Fruit fly (Drosophila melanogaster) whole organism, embryonic: ENCODE results near the gene flr.
A peak's percentile ranks its signal among the peaks of the same experiment; 100 is the strongest.

ENCODE experiments used
- B-H2 ChIP-seq: fragments of 200-800 bp; sonication (Bioruptor generic); optimal IDR thresholded peaks from 2 replicates; lab custom pipeline; 2018; ENCODE audit warnings: missing biosample characterization, mild to moderate bottlenecking, missing genetic modification characterization
- BtbVII ChIP-seq: fragments of 200-800 bp; sonication (Bioruptor generic); optimal IDR thresholded peaks from 3 replicates; lab custom pipeline; 2017; ENCODE audit warnings: missing biosample characterization, mild to moderate bottlenecking, missing genetic modification characterization
- CG10959 ChIP-seq: fragments of 200-800 bp; sonication (Bioruptor generic); IDR thresholded peaks from 2 replicates; pipeline ENCODE4 v1.3.6; 2022; ENCODE audit warnings: missing biosample characterization, missing genetic modification characterization
- CG11093 ChIP-seq: fragments of 200-800 bp; sonication (Bioruptor generic); IDR thresholded peaks from 3 replicates; pipeline ENCODE4 v1.3.6; 2022; ENCODE audit warnings: missing biosample characterization, missing genetic modification characterization
- CG11560 ChIP-seq: fragments of 200-800 bp; sonication (Bioruptor generic); IDR thresholded peaks from 3 replicates; pipeline ENCODE4 v1.3.6; 2022; ENCODE audit warnings: missing biosample characterization, missing genetic modification characterization
- CG11695 ChIP-seq: fragments of 200-800 bp; sonication (Bioruptor generic); IDR thresholded peaks from 3 replicates; pipeline ENCODE4 v1.3.6; 2022; ENCODE audit warnings: missing biosample characterization, missing genetic modification characterization
- CG12219 ChIP-seq: fragments of 200-800 bp; sonication (Bioruptor generic); optimal IDR thresholded peaks from 3 replicates; lab custom pipeline; 2018; ENCODE audit warnings: missing biosample characterization, mild to moderate bottlenecking, missing genetic modification characterization
- CG12769 ChIP-seq: fragments of 200-800 bp; sonication (Bioruptor generic); optimal IDR thresholded peaks from 2 replicates; lab custom pipeline; 2019; ENCODE audit warnings: missing biosample characterization, mild to moderate bottlenecking, missing genetic modification characterization, moderate library complexity
- CG13123 ChIP-seq: fragments of 200-800 bp; sonication (Bioruptor generic); optimal IDR thresholded peaks from 2 replicates; lab custom pipeline; 2016; ENCODE audit warnings: missing biosample characterization, missing genetic modification characterization
- CG15601 ChIP-seq: fragments of 200-800 bp; sonication (Bioruptor generic); optimal IDR thresholded peaks from 3 replicates; lab custom pipeline; 2019; ENCODE audit warnings: missing biosample characterization, mild to moderate bottlenecking, missing genetic modification characterization, moderate library complexity
- CG17328 ChIP-seq: fragments of 200-800 bp; sonication (Bioruptor generic); IDR thresholded peaks from 2 replicates; pipeline ENCODE4 v1.3.6; 2022; ENCODE audit warnings: missing biosample characterization, missing genetic modification characterization
- CG2120 ChIP-seq: fragments of 200-800 bp; sonication (Bioruptor generic); optimal IDR thresholded peaks from 3 replicates; lab custom pipeline; 2016; ENCODE audit warnings: missing biosample characterization, missing genetic modification characterization
- CG30020 ChIP-seq: fragments of 200-800 bp; optimal IDR thresholded peaks from 2 replicates; lab custom pipeline; 2019; ENCODE audit warnings: missing biosample characterization, mild to moderate bottlenecking, missing genetic modification characterization, moderate library complexity
- CG34422 ChIP-seq: fragments of 200-800 bp; sonication (Bioruptor generic); IDR thresholded peaks from 3 replicates; pipeline ENCODE4 v1.3.6; 2022; ENCODE audit warnings: missing biosample characterization, missing genetic modification characterization
- CG4820 ChIP-seq: fragments of 200-800 bp; sonication (Bioruptor generic); optimal IDR thresholded peaks from 3 replicates; lab custom pipeline; 2016; ENCODE audit warnings: missing biosample characterization, missing genetic modification characterization
- CG4854 ChIP-seq: fragments of 200-800 bp; sonication (Bioruptor generic); optimal IDR thresholded peaks from 2 replicates; lab custom pipeline; 2016; ENCODE audit warnings: missing biosample characterization, missing genetic modification characterization, inconsistent platforms
- CG6175 ChIP-seq: fragments of 200-800 bp; sonication (Bioruptor generic); IDR thresholded peaks from 3 replicates; pipeline ENCODE4 v1.3.6; 2022; ENCODE audit warnings: missing biosample characterization, missing genetic modification characterization
- CrebB ChIP-seq: fragments of 200-800 bp; sonication (Bioruptor generic); optimal IDR thresholded peaks from 3 replicates; lab custom pipeline; 2018; ENCODE audit warnings: missing biosample characterization, mild to moderate bottlenecking, missing genetic modification characterization
- Dp ChIP-seq: fragments of 200-800 bp; sonication (Bioruptor generic); optimal IDR thresholded peaks from 2 replicates; lab custom pipeline; 2018; ENCODE audit warnings: missing biosample characterization, mild to moderate bottlenecking, missing genetic modification characterization, moderate library complexity
- E2f2 ChIP-seq: fragments of 200-800 bp; sonication (Bioruptor generic); IDR thresholded peaks from 2 replicates; pipeline ENCODE4 v1.3.6; 2022; ENCODE audit warnings: missing biosample characterization, missing genetic modification characterization
- Fer2 ChIP-seq: fragments of 200-800 bp; sonication (Bioruptor generic); optimal IDR thresholded peaks from 2 replicates; lab custom pipeline; 2018; ENCODE audit warnings: missing biosample characterization, mild to moderate bottlenecking, missing genetic modification characterization, moderate library complexity
- GATAe ChIP-seq: fragments of 200-800 bp; sonication (Bioruptor generic); conservative IDR thresholded peaks from 2 replicates; pipeline ENCODE4 v1.3.6; 2022; ENCODE audit warnings: missing biosample characterization, missing genetic modification characterization
- HLHmδ ChIP-seq: fragments of 200-800 bp; sonication (Bioruptor generic); optimal IDR thresholded peaks from 2 replicates; lab custom pipeline; 2018; ENCODE audit warnings: missing biosample characterization, mild to moderate bottlenecking, missing genetic modification characterization, moderate library complexity
- HmgZ ChIP-seq: fragments of 200-800 bp; sonication (Bioruptor generic); optimal IDR thresholded peaks from 2 replicates; lab custom pipeline; 2018; ENCODE audit warnings: missing biosample characterization, mild to moderate bottlenecking, missing genetic modification characterization
- Hmx ChIP-seq: fragments of 200-800 bp; sonication (Bioruptor generic); optimal IDR thresholded peaks from 2 replicates; lab custom pipeline; 2016; ENCODE audit warnings: missing biosample characterization, missing genetic modification characterization
- Hr78 ChIP-seq, 2 experiments: fragments of 200-800 bp in 1 of 2; fragments of >200 bp in 1 of 2; sonication (Bioruptor generic) in 1 of 2; optimal IDR thresholded peaks; 2 replicates each; lab custom pipeline; 2017 to 2019; ENCODE audit warnings: missing biosample characterization in 2 of 2, missing genetic modification characterization in 2 of 2, mild to moderate bottlenecking in 1 of 2, moderate library complexity in 1 of 2
- MTF-1 ChIP-seq: fragments of 200-800 bp; sonication (Bioruptor generic); optimal IDR thresholded peaks from 2 replicates; lab custom pipeline; 2018; ENCODE audit warnings: missing biosample characterization, mild to moderate bottlenecking, missing genetic modification characterization, borderline replicate concordance
- Myb ChIP-seq: fragments of 200-800 bp; sonication (Bioruptor generic); optimal IDR thresholded peaks from 2 replicates; lab custom pipeline; 2016; ENCODE audit warnings: missing biosample characterization, missing genetic modification characterization
- NFAT ChIP-seq: fragments of 200-800 bp; sonication (Bioruptor generic); IDR thresholded peaks from 2 replicates; pipeline ENCODE4 v1.3.6; 2022; ENCODE audit warnings: missing biosample characterization, missing genetic modification characterization
- Neu2 ChIP-seq: fragments of 200-800 bp; sonication (Bioruptor generic); optimal IDR thresholded peaks from 3 replicates; lab custom pipeline; 2016; ENCODE audit warnings: missing biosample characterization, missing genetic modification characterization, borderline replicate concordance
- NfI ChIP-seq: fragments of 200-800 bp; sonication (Bioruptor generic); optimal IDR thresholded peaks from 3 replicates; lab custom pipeline; 2018; ENCODE audit warnings: missing biosample characterization, mild to moderate bottlenecking, missing genetic modification characterization, moderate library complexity
- Oaz ChIP-seq: fragments of 200-800 bp; sonication (Bioruptor generic); IDR thresholded peaks from 2 replicates; pipeline ENCODE4 v1.3.6; 2022; ENCODE audit warnings: missing biosample characterization, missing genetic modification characterization
- Opbp ChIP-seq: fragments of 200-800 bp; sonication (Bioruptor generic); IDR thresholded peaks from 3 replicates; pipeline ENCODE4 v1.3.6; 2022; ENCODE audit warnings: missing biosample characterization, missing genetic modification characterization; ENCODE audit not compliant: partially characterized antibody
- Ravus ChIP-seq: fragments of 200-800 bp; sonication (Bioruptor generic); IDR thresholded peaks from 2 replicates; pipeline ENCODE4 v1.3.6; 2022; ENCODE audit warnings: missing biosample characterization, missing genetic modification characterization
- ac ChIP-seq: fragments of 200-800 bp; sonication (Bioruptor generic); optimal IDR thresholded peaks from 3 replicates; lab custom pipeline; 2017; ENCODE audit warnings: missing biosample characterization, mild to moderate bottlenecking, missing genetic modification characterization
- ci ChIP-seq: fragments of 200-800 bp; sonication (Bioruptor generic); IDR thresholded peaks from 3 replicates; pipeline ENCODE4 v1.3.6; 2022; ENCODE audit warnings: missing biosample characterization, missing genetic modification characterization
- en ChIP-seq: fragments of 200-800 bp; sonication (Bioruptor generic); optimal IDR thresholded peaks from 2 replicates; lab custom pipeline; 2016; ENCODE audit warnings: missing biosample characterization, missing genetic modification characterization
- esg ChIP-seq: fragments of 200-800 bp; sonication (Bioruptor generic); conservative IDR thresholded peaks from 2 replicates; pipeline ENCODE4 v1.3.6; 2022; ENCODE audit warnings: missing biosample characterization, missing genetic modification characterization
- ewg ChIP-seq: fragments of 200-800 bp; sonication (Bioruptor generic); optimal IDR thresholded peaks from 3 replicates; lab custom pipeline; 2017; ENCODE audit warnings: mild to moderate bottlenecking, missing biosample characterization, missing genetic modification reagents, missing genetic modification characterization
- fd3F ChIP-seq: fragments of 200-800 bp; sonication (Bioruptor generic); optimal IDR thresholded peaks from 2 replicates; lab custom pipeline; 2018; ENCODE audit warnings: missing biosample characterization, mild to moderate bottlenecking, missing genetic modification characterization, moderate library complexity
- gem ChIP-seq: fragments of 200-800 bp; sonication (Bioruptor generic); optimal IDR thresholded peaks from 2 replicates; lab custom pipeline; 2019; ENCODE audit warnings: missing biosample characterization, mild to moderate bottlenecking, missing genetic modification characterization, moderate library complexity
- hkb ChIP-seq, 2 experiments: fragments of 200-800 bp in 1 of 2; fragments of >200 bp in 1 of 2; sonication (Bioruptor generic) in 1 of 2; IDR thresholded peaks in 1 of 2; optimal IDR thresholded peaks in 1 of 2; 2 replicates each; pipeline versions ENCODE4 v1.3.6 to Lab custom; 2017 to 2022; ENCODE audit warnings: missing biosample characterization in 1 of 2, missing genetic modification characterization in 1 of 2
- jigr1 ChIP-seq: fragments of 200-800 bp; sonication (Bioruptor generic); IDR thresholded peaks from 3 replicates; pipeline ENCODE4 v1.3.6; 2022; ENCODE audit warnings: missing biosample characterization, missing genetic modification characterization
- ken ChIP-seq: fragments of 200-800 bp; sonication (Bioruptor generic); IDR thresholded peaks from 3 replicates; pipeline ENCODE4 v1.3.6; 2022; ENCODE audit warnings: missing biosample characterization, missing genetic modification characterization
- nerfin-2 ChIP-seq: fragments of 200-800 bp; sonication (Bioruptor generic); IDR thresholded peaks from 2 replicates; pipeline ENCODE4 v1.3.6; 2022; ENCODE audit warnings: missing biosample characterization, missing genetic modification characterization; ENCODE audit not compliant: partially characterized antibody
- sens ChIP-seq: fragments of 200-800 bp; sonication (Bioruptor generic); peaks from one replicate; lab custom pipeline; 2016; ENCODE audit warnings: missing biosample characterization, missing genetic modification characterization
- slou ChIP-seq: fragments of 200-800 bp; sonication (Bioruptor generic); optimal IDR thresholded peaks from 3 replicates; lab custom pipeline; 2016; ENCODE audit warnings: missing biosample characterization, missing genetic modification characterization
- usp ChIP-seq: fragments of >200 bp; optimal IDR thresholded peaks from 2 replicates; lab custom pipeline; 2017; ENCODE audit warnings: missing biosample characterization, missing genetic modification characterization
- vvl ChIP-seq: fragments of 200-800 bp; sonication (Bioruptor generic); IDR thresholded peaks from 2 replicates; pipeline ENCODE4 v1.3.6; 2022; ENCODE audit warnings: missing biosample characterization, missing genetic modification characterization
- zfh2 ChIP-seq: fragments of 200-800 bp; sonication (Bioruptor generic); optimal IDR thresholded peaks from 2 replicates; lab custom pipeline; 2016; ENCODE audit warnings: missing biosample characterization, missing genetic modification characterization

The flr gene

DNA sequence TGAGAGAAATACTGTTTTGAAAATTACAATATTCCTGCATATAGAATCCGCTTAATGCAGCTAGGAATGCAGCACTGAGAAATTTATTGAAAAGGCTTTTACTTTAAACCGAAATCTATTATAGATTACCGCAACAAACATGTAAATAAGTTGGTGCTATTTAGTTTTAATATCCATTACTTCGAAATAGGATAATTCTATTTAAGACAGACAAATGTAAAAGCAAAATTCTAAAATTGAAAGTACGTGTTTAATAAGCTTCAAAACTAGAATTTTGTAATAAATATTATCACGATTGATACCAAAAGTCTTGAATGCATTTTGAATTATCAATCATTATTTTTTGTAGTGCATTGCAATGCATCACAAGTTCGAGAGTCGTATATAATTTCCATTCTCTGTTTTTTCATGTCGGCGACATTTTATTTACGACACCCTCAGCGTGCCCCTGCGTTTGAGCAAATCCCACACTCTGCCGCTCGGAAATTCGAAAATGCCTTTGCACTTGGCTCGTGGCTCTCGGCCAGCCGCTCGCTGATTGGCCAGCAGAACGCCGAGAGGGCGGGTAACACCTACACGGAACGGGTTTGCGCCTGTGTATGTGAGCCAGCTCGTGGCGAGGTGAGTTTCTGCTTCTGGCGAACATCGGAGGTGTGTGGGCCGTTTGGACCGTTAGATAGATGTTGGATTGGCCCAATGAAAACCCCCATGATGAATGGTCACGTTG, 9.3 kb upstream of the flr start (continued):
- TF ChIP-seq CG4820 (GFP tag; lab: Kevin White, UChicago) (peak; percentile 32), CG17328 (no peak), usp (GFP tag; lab: Kevin White, UChicago) (no peak), Hr78 (GFP tag; optimal IDR thresholded peaks at IDR 0.05; lab: Kevin White, UChicago) (no peak), Myb (GFP tag; lab: Kevin White, UChicago) (no peak), jigr1 (GFP tag; lab: Robert Waterston, UW) (no peak), CG15601 (tag; lab: Kevin White, UChicago) (no peak), E2f2 (no peak), CG11560 (tag; lab: Robert Waterston, UW) (no peak), ewg (no peak), en (GFP tag; lab: Kevin White, UChicago) (no peak), Dp (GFP tag; lab: Kevin White, UChicago) (no peak), esg (GFP tag; lab: Robert Waterston, UW) (no peak), CG4854 (GFP tag; lab: Kevin White, UChicago) (no peak), HmgZ (no peak), Neu2 (GFP tag; lab: Kevin White, UChicago) (no peak), NfI (no peak), slou (no peak), MTF-1 (GFP tag; lab: Kevin White, UChicago) (peak; percentile 57), HLHmδ (GFP tag; lab: Kevin White, UChicago) (peak; percentile 20), sens (GFP tag; lab: Kevin White, UChicago) (peak; percentile 96), CG12219 (no peak), CG2120 (no peak), Hmx (GFP tag; lab: Kevin White, UChicago) (no peak), Ravus (no peak), CG34422 (GFP tag; lab: Robert Waterston, UW) (no peak), CG10959 (GFP tag; lab: Robert Waterston, UW) (0 out of 2 replicates have a peak, but pooled peaks have one; percentile 41), BtbVII (GFP tag; lab: Kevin White, UChicago) (no peak), hkb (optimal IDR thresholded peaks at IDR 0.05; lab: Kevin White, UChicago) (no peak), hkb (GFP tag; IDR thresholded peaks at IDR 0.05; lab: Robert Waterston, UW) (no peak), CG13123 (GFP tag; lab: Kevin White, UChicago) (no peak), ken (GFP tag; lab: Robert Waterston, UW) (no peak), ac (GFP tag; lab: Kevin White, UChicago) (no peak), GATAe (GFP tag; lab: Robert Waterston, UW) (no peak), CG30020 (tag; lab: Kevin White, UChicago) (no peak), Opbp (GFP tag; lab: Robert Waterston, UW) (no peak), CG11093 (GFP tag; lab: Robert Waterston, UW) (no peak), fd3F (GFP tag; lab: Kevin White, UChicago) (no peak), vvl (GFP tag; lab: Robert Waterston, UW) (0 out of 2 replicates have a peak, but pooled peaks have one; percentile 23), zfh2 (no peak), CG12769 (no peak), gem (tag; lab: Kevin White, UChicago) (peak; percentile 60), nerfin-2 (GFP tag; lab: Robert Waterston, UW) (no peak), ci (GFP tag; lab: Robert Waterston, UW) (no peak), Fer2 (tag; lab: Kevin White, UChicago) (no peak), CG6175 (no peak), Oaz (GFP tag; lab: Robert Waterston, UW) (no peak), B-H2 (no peak), CrebB (no peak), NFAT (no peak), CG11695 (no peak)
